Fruit fly (Drosophila melanogaster): ENCODE results near the gene EMC1.

- TF ChIP-seq kay (GFP tag; ENCODE audit: borderline replicate concordance) (no peak), CG1620 (GFP tag; optimal IDR thresholded peaks at IDR 0.05) (no peak), CG7101 (tag; optimal IDR thresholded peaks at IDR 0.05) (no peak), Crg-1 (GFP tag; optimal IDR thresholded peaks at IDR 0.05) (no peak), cic (GFP tag; optimal IDR thresholded peaks at IDR 0.05) (no peak), CG11617 (GFP tag; optimal IDR thresholded peaks at IDR 0.05) (no peak), tj (GFP tag; optimal IDR thresholded peaks at IDR 0.05) (no peak), CG33017 (tag; optimal IDR thresholded peaks at IDR 0.05) (no peak), pad (GFP tag; optimal IDR thresholded peaks at IDR 0.05) (no peak)
Measured at dm6 chr3R:7894586-7894985, 12.6 kb downstream of the EMC1 start.
